Worm (Caenorhabditis elegans) whole organism, L4 larva: ENCODE results near the gene hip-1.

ENCODE experiments used
- F26F4.8 ChIP-seq: fragments of 200-800 bp; sonication (Bioruptor generic); conservative IDR thresholded peaks from 2 replicates; pipeline ENCODE4 v1.3.6; 2022; ENCODE audit warnings: missing genetic modification characterization, missing compliant biosample characterization
- daf-16 ChIP-seq, 3 experiments: sonication (generic microtip); optimal IDR thresholded peaks; 2 replicates each; lab custom pipeline; 2016 to 2017; ENCODE audit warnings: missing genetic modification characterization in 3 of 3, missing genetic modification reagents in 3 of 3, mild to moderate bottlenecking in 2 of 3, missing compliant biosample characterization in 2 of 3, missing biosample characterization in 1 of 3, moderate library complexity in 1 of 3
- dpl-1 ChIP-seq: fragments of 150-350 bp; optimal IDR thresholded peaks from 2 replicates; lab custom pipeline; 2014; ENCODE audit warnings: missing biosample characterization, missing genetic modification reagents, missing genetic modification characterization
- duxl-1 ChIP-seq: sonication (generic microtip); optimal IDR thresholded peaks from 2 replicates; lab custom pipeline; 2016; ENCODE audit warnings: mild to moderate bottlenecking, missing genetic modification characterization, moderate library complexity, missing compliant biosample characterization; ENCODE audit not compliant: poor library complexity
- fkh-10 ChIP-seq: fragments of 150-350 bp; optimal IDR thresholded peaks from 2 replicates; lab custom pipeline; 2014; ENCODE audit warnings: missing biosample characterization, missing genetic modification reagents, missing genetic modification characterization
- gei-8 ChIP-seq: fragments of 200-800 bp; sonication (Bioruptor generic); optimal IDR thresholded peaks from 2 replicates; lab custom pipeline; 2018; ENCODE audit warnings: mild to moderate bottlenecking, missing genetic modification characterization, missing compliant biosample characterization
- hmg-1.1 ChIP-seq: fragments of 200-800 bp; sonication (Bioruptor generic); IDR thresholded peaks from 2 replicates; pipeline ENCODE4 v1.3.6; 2022; ENCODE audit warnings: missing genetic modification reagents, missing genetic modification characterization, missing compliant biosample characterization
- lin-15B ChIP-seq: fragments of 150-350 bp; sonication (generic microtip); optimal IDR thresholded peaks from 3 replicates; lab custom pipeline; 2014; ENCODE audit warnings: missing biosample characterization, missing genetic modification characterization
- lin-29 ChIP-seq: fragments of 200-800 bp; sonication (Bioruptor generic); IDR thresholded peaks from 2 replicates; pipeline ENCODE4 v1.3.6; 2022; ENCODE audit warnings: missing genetic modification reagents, missing genetic modification characterization, missing compliant biosample characterization
- mdl-1 ChIP-seq, 2 experiments: fragments of 150-350 bp in 1 of 2; sonication (generic microtip) in 1 of 2; optimal IDR thresholded peaks; 2 replicates each; lab custom pipeline; 2014 to 2017; ENCODE audit warnings: missing biosample characterization in 2 of 2, missing genetic modification characterization in 2 of 2
- nhr-111 ChIP-seq: fragments of 200-800 bp; sonication (Bioruptor generic); optimal IDR thresholded peaks from 2 replicates; lab custom pipeline; 2018; ENCODE audit warnings: mild to moderate bottlenecking, missing genetic modification characterization, missing compliant biosample characterization
- nhr-41 ChIP-seq: fragments of 200-800 bp; sonication (Bioruptor generic); IDR thresholded peaks from 2 replicates; pipeline ENCODE4 v1.3.6; 2022; ENCODE audit warnings: missing genetic modification reagents, missing genetic modification characterization, missing compliant biosample characterization
- nhr-42 ChIP-seq: fragments of 200-800 bp; sonication (Bioruptor generic); IDR thresholded peaks from 2 replicates; pipeline ENCODE4 v1.3.6; 2022; ENCODE audit warnings: missing genetic modification characterization, missing compliant biosample characterization
- rbr-2 ChIP-seq: sonication (generic microtip); optimal IDR thresholded peaks from 2 replicates; lab custom pipeline; 2016; ENCODE audit warnings: missing genotype, missing genetic modification characterization, missing compliant biosample characterization
- sdz-12 ChIP-seq: fragments of 200-800 bp; sonication (Bioruptor generic); optimal IDR thresholded peaks from 2 replicates; lab custom pipeline; 2018; ENCODE audit warnings: mild to moderate bottlenecking, missing genetic modification characterization, missing compliant biosample characterization
- spr-1 ChIP-seq: sonication (generic microtip); optimal IDR thresholded peaks from 2 replicates; lab custom pipeline; 2016; ENCODE audit warnings: mild to moderate bottlenecking, missing genetic modification characterization, missing compliant biosample characterization

The hip-1 gene

ce11 chrIII:13564929-13565328 is 57.4 kb downstream of the hip-1 start, which contains the start of gene aldo-1 (continued):
- TF ChIP-seq hmg-1.1 (GFP tag; lab: Robert Waterston, UW) (0 out of 2 replicates have a peak, but pooled peaks have one; percentile 26), nhr-42 (GFP tag; lab: Robert Waterston, UW) (no peak), nhr-111 (no peak), rbr-2 (tag; lab: Kevin White, UChicago) (peak; percentile 27), lin-29 (GFP tag; lab: Robert Waterston, UW) (no peak), duxl-1 (tag; lab: Kevin White, UChicago) (no peak), daf-16 (GFP tag; optimal IDR thresholded peaks at IDR 0.05; lab: Kevin White, UChicago) (peak in 1 of 2 experiments; percentile 34), daf-16 (tag; optimal IDR thresholded peaks at IDR 0.05; lab: Kevin White, UChicago) (no peak), lin-15B (tag; lab: Kevin White, UChicago) (no peak), fkh-10 (GFP tag; lab: Kevin White, UChicago) (peak; percentile 36), F26F4.8 (no peak), gei-8 (GFP tag; lab: Kevin White, UChicago) (no peak), sdz-12 (GFP tag; lab: Kevin White, UChicago) (no peak), nhr-41 (no peak), spr-1 (tag; lab: Kevin White, UChicago) (no peak), dpl-1 (GFP tag; lab: Kevin White, UChicago) (no peak), mdl-1 (tag; optimal IDR thresholded peaks at IDR 0.05; lab: Kevin White, UChicago) (peak in 1 of 2 experiments; percentile 13)
- TF ChIP-seq, all 104 proteins: peak for 16
